Fruit fly (Drosophila melanogaster): ENCODE results near the gene CG8813.

Gene CG8813

dm6 chr2L:2830341-2830800 lies 39.1 kb upstream of the CG8813 start (continued):
- TF ChIP-seq CG3032 (tag; optimal IDR thresholded peaks at IDR 0.05) (peak; percentile 95), svp (GFP tag) (peak; percentile 93), CG16779 (tag; optimal IDR thresholded peaks at IDR 0.05) (peak; percentile 94), fd85E (GFP tag; optimal IDR thresholded peaks at IDR 0.05) (peak; percentile 77), CG9139 (GFP tag; optimal IDR thresholded peaks at IDR 0.05) (peak; percentile 87), Ets96B (tag; optimal IDR thresholded peaks at IDR 0.05) (peak; percentile 91), CG8319 (GFP tag; optimal IDR thresholded peaks at IDR 0.05) (peak; percentile 81), Eip78C (GFP tag) (peak; percentile 99), fkh (GFP tag; optimal IDR thresholded peaks at IDR 0.05) (peak; percentile 38), ss (GFP tag; optimal IDR thresholded peaks at IDR 0.05) (peak; percentile 95 to 96), topi (GFP tag; optimal IDR thresholded peaks at IDR 0.05) (peak; percentile 91), CG6854 (GFP tag; optimal IDR thresholded peaks at IDR 0.05) (peak; percentile 84), Gug (GFP tag; IDR thresholded peaks at IDR 0.05) (peak; percentile 82), spab (GFP tag; optimal IDR thresholded peaks at IDR 0.05) (peak; percentile 97), achi (GFP tag; optimal IDR thresholded peaks at IDR 0.05) (peak; percentile 94), Hr38 (GFP tag; optimal IDR thresholded peaks at IDR 0.05) (no peak), CG8119 (GFP tag; IDR thresholded peaks at IDR 0.05) (peak; percentile 94), acj6 (GFP tag; optimal IDR thresholded peaks at IDR 0.05) (peak; percentile 95), Sox102F (GFP tag; optimal IDR thresholded peaks at IDR 0.05) (peak; percentile 90), OdsH (GFP tag; optimal IDR thresholded peaks at IDR 0.05) (peak; percentile 95), Hr4 (GFP tag; optimal IDR thresholded peaks at IDR 0.05) (peak; percentile 93), CG8632 (GFP tag; optimal IDR thresholded peaks at IDR 0.05) (peak; percentile 93), CG10631 (GFP tag; optimal IDR thresholded peaks at IDR 0.05) (peak; percentile 94), CG15336 (GFP tag; IDR thresholded peaks at IDR 0.05) (peak; percentile 90)

- TF ChIP-seq CG31627 (GFP tag; optimal IDR thresholded peaks at IDR 0.05), result no peak
- no peak for TF ChIP-seq CG1621 (tag; optimal IDR thresholded peaks at IDR 0.05)
- no peak for TF ChIP-seq cyc (GFP tag; optimal IDR thresholded peaks at IDR 0.05)
- TF ChIP-seq CG8119 (GFP tag; IDR thresholded peaks at IDR 0.05), result no peak
- no peak for TF ChIP-seq CG34406 (GFP tag; optimal IDR thresholded peaks at IDR 0.05)
- TF ChIP-seq Met (GFP tag; optimal IDR thresholded peaks at IDR 0.05), result no peak
- no peak for TF ChIP-seq Gug (GFP tag; IDR thresholded peaks at IDR 0.05)
- no peak for TF ChIP-seq Sox102F (GFP tag; optimal IDR thresholded peaks at IDR 0.05)
- TF ChIP-seq CG8319 (GFP tag; optimal IDR thresholded peaks at IDR 0.05), result no peak
- TF ChIP-seq CG3919 (GFP tag; optimal IDR thresholded peaks at IDR 0.05), result no peak
- no peak for TF ChIP-seq CG11902 (GFP tag; optimal IDR thresholded peaks at IDR 0.05)
- no peak for TF ChIP-seq esn (GFP tag; optimal IDR thresholded peaks at IDR 0.05)
- TF ChIP-seq OdsH (GFP tag; optimal IDR thresholded peaks at IDR 0.05), result no peak
- TF ChIP-seq CG11762 (GFP tag; optimal IDR thresholded peaks at IDR 0.05; ENCODE audit: insufficient read depth), result no peak
- no peak for TF ChIP-seq Ets96B (tag; optimal IDR thresholded peaks at IDR 0.05)
- TF ChIP-seq CG16779 (tag; optimal IDR thresholded peaks at IDR 0.05), result no peak
- no peak for TF ChIP-seq acj6 (GFP tag; optimal IDR thresholded peaks at IDR 0.05)
These were observed 31.6 kb upstream of the CG8813 start, which contains the start of the genes CG3119 and Cpr23B for dm6 chr2L:2837742-2838461. TSS of gene CG3119 (minus strand) at chr2L:2837833. TSS of gene Cpr23B (plus strand) at chr2L:2838411.

dm6 chr2L:2839850-2840249 lies 29.6 kb upstream of the CG8813 start, which contains the start of gene CG2975:
TSS of gene CG2975 (plus strand) at chr2L:2840124.
- TF ChIP-seq ss (GFP tag; optimal IDR thresholded peaks at IDR 0.05) (peak in 1 of 2 experiments; percentile 28), CG4318 (GFP tag; optimal IDR thresholded peaks at IDR 0.05) (no peak)

- TF ChIP-seq CG10631 (GFP tag; optimal IDR thresholded peaks at IDR 0.05) (no peak), Lpt (GFP tag; optimal IDR thresholded peaks at IDR 0.05) (no peak), cyc (GFP tag; optimal IDR thresholded peaks at IDR 0.05) (no peak), Eip75B (GFP tag; optimal IDR thresholded peaks at IDR 0.05) (no peak), svp (GFP tag) (no peak), CG8319 (GFP tag; optimal IDR thresholded peaks at IDR 0.05) (no peak), CG3032 (tag; optimal IDR thresholded peaks at IDR 0.05) (no peak), net (GFP tag; optimal IDR thresholded peaks at IDR 0.05) (no peak), CG8119 (GFP tag; IDR thresholded peaks at IDR 0.05) (no peak), CG32006 (GFP tag; optimal IDR thresholded peaks at IDR 0.05) (no peak), Met (GFP tag; optimal IDR thresholded peaks at IDR 0.05) (no peak), eg (GFP tag; IDR thresholded peaks at IDR 0.05) (no peak), fd85E (GFP tag; optimal IDR thresholded peaks at IDR 0.05) (no peak), CG15336 (GFP tag; IDR thresholded peaks at IDR 0.05) (no peak), Ets96B (tag; optimal IDR thresholded peaks at IDR 0.05) (no peak), CG6163 (GFP tag; IDR thresholded peaks at IDR 0.05) (no peak), Hr4 (GFP tag; optimal IDR thresholded peaks at IDR 0.05) (no peak), acj6 (GFP tag; optimal IDR thresholded peaks at IDR 0.05) (no peak)
These were observed 29.1 kb upstream of the CG8813 start for dm6 chr2L:2840311-2840710.

Measured in whole organism, prepupa.